Fruit fly (Drosophila melanogaster) whole organism, embryonic: ENCODE data around the gene drm.

ENCODE experiments used
- Antp ChIP-seq: fragments of 200-800 bp; sonication (Bioruptor generic); optimal IDR thresholded peaks from 3 replicates; lab custom pipeline; 2016; ENCODE audit warnings: missing biosample characterization, missing genetic modification characterization
- BEAF-32 ChIP-seq: fragments of 200-800 bp; sonication (Bioruptor generic); optimal IDR thresholded peaks from 3 replicates; lab custom pipeline; 2017; ENCODE audit warnings: missing biosample characterization, missing genetic modification characterization, mild to moderate bottlenecking, moderate library complexity, missing genetic modification reagents
- CG1024 ChIP-seq: fragments of 200-800 bp; sonication (Bioruptor generic); IDR thresholded peaks from 2 replicates; pipeline ENCODE4 v1.3.6; 2022; ENCODE audit warnings: missing biosample characterization, missing genetic modification characterization
- CG10565 ChIP-seq: fragments of 200-800 bp; sonication (Bioruptor generic); optimal IDR thresholded peaks from 3 replicates; lab custom pipeline; 2016; ENCODE audit warnings: missing biosample characterization, mild to moderate bottlenecking, missing genetic modification characterization
- CG11723 ChIP-seq: fragments of 200-800 bp; sonication (Bioruptor generic); optimal IDR thresholded peaks from 2 replicates; lab custom pipeline; 2017; ENCODE audit warnings: missing biosample characterization, mild to moderate bottlenecking, missing genetic modification characterization
- CG12769 ChIP-seq: fragments of 200-800 bp; sonication (Bioruptor generic); optimal IDR thresholded peaks from 2 replicates; lab custom pipeline; 2019; ENCODE audit warnings: missing biosample characterization, mild to moderate bottlenecking, missing genetic modification characterization, moderate library complexity
- CG15479 ChIP-seq: fragments of 200-800 bp; sonication (Bioruptor generic); optimal IDR thresholded peaks from 3 replicates; lab custom pipeline; 2019; ENCODE audit warnings: missing biosample characterization, mild to moderate bottlenecking, missing genetic modification characterization, moderate library complexity
- CG16779 ChIP-seq: fragments of 200-800 bp; sonication (Bioruptor generic); IDR thresholded peaks from 2 replicates; pipeline ENCODE4 v1.3.6; 2022; ENCODE audit warnings: missing biosample characterization, missing genetic modification characterization
- CG1832 ChIP-seq: fragments of 200-800 bp; sonication (Bioruptor generic); optimal IDR thresholded peaks from 2 replicates; lab custom pipeline; 2017; ENCODE audit warnings: missing biosample characterization, mild to moderate bottlenecking, missing genetic modification characterization, inconsistent platforms
- CG2199 ChIP-seq: fragments of 200-800 bp; sonication (Bioruptor generic); IDR thresholded peaks from 3 replicates; pipeline ENCODE4 v1.3.6; 2022; ENCODE audit warnings: missing biosample characterization, missing genetic modification characterization
- CG2202 ChIP-seq: fragments of 200-800 bp; sonication (Bioruptor generic); optimal IDR thresholded peaks from 2 replicates; lab custom pipeline; 2018; ENCODE audit warnings: missing biosample characterization, mild to moderate bottlenecking, missing genetic modification characterization
- CG31388 ChIP-seq: fragments of 200-800 bp; sonication (Bioruptor generic); optimal IDR thresholded peaks from 2 replicates; lab custom pipeline; 2016; ENCODE audit warnings: missing biosample characterization, missing genetic modification characterization
- CG3838 ChIP-seq: fragments of 200-800 bp; sonication (Bioruptor generic); optimal IDR thresholded peaks from 3 replicates; lab custom pipeline; 2016; ENCODE audit warnings: missing biosample characterization, missing genetic modification characterization
- CG6813 ChIP-seq: fragments of 200-800 bp; sonication (Bioruptor generic); optimal IDR thresholded peaks from 2 replicates; lab custom pipeline; 2017; ENCODE audit warnings: missing biosample characterization, missing genetic modification characterization, mild to moderate bottlenecking, moderate library complexity, missing genetic modification reagents
- CG7963 ChIP-seq: fragments of 200-800 bp; sonication (Bioruptor generic); IDR thresholded peaks from 3 replicates; pipeline ENCODE4 v1.3.6; 2022; ENCODE audit warnings: missing biosample characterization, missing genetic modification characterization; ENCODE audit not compliant: partially characterized antibody
- CG8944 ChIP-seq: fragments of 200-800 bp; sonication (Bioruptor generic); optimal IDR thresholded peaks from 3 replicates; lab custom pipeline; 2016; ENCODE audit warnings: missing biosample characterization, missing genetic modification characterization
- CTCF ChIP-seq: fragments of 200-800 bp; sonication (Bioruptor generic); optimal IDR thresholded peaks from 2 replicates; lab custom pipeline; 2017; ENCODE audit warnings: missing biosample characterization, mild to moderate bottlenecking, missing genetic modification characterization, moderate library complexity
- CoRest ChIP-seq: fragments of 200-800 bp; sonication (Bioruptor generic); optimal IDR thresholded peaks from 3 replicates; lab custom pipeline; 2018; ENCODE audit warnings: missing biosample characterization, mild to moderate bottlenecking, missing genetic modification characterization, moderate library complexity
- CrebB ChIP-seq: fragments of 200-800 bp; sonication (Bioruptor generic); optimal IDR thresholded peaks from 3 replicates; lab custom pipeline; 2018; ENCODE audit warnings: missing biosample characterization, mild to moderate bottlenecking, missing genetic modification characterization
- Dad ChIP-seq: fragments of 200-800 bp; sonication (Bioruptor generic); optimal IDR thresholded peaks from 3 replicates; lab custom pipeline; 2016; ENCODE audit warnings: missing biosample characterization, missing genetic modification characterization
- Dip2 ChIP-seq: fragments of 200-800 bp; sonication (Bioruptor generic); IDR thresholded peaks from 2 replicates; pipeline ENCODE4 v1.3.6; 2022; ENCODE audit warnings: missing biosample characterization, missing genetic modification characterization
- Dp ChIP-seq: fragments of 200-800 bp; sonication (Bioruptor generic); optimal IDR thresholded peaks from 2 replicates; lab custom pipeline; 2018; ENCODE audit warnings: missing biosample characterization, mild to moderate bottlenecking, missing genetic modification characterization, moderate library complexity
- Drgx ChIP-seq: fragments of 200-800 bp; sonication (Bioruptor generic); IDR thresholded peaks from 2 replicates; pipeline ENCODE4 v1.3.6; 2022; ENCODE audit warnings: missing biosample characterization, missing genetic modification characterization
- Elba2 ChIP-seq: fragments of 200-800 bp; sonication (Bioruptor generic); optimal IDR thresholded peaks from 3 replicates; lab custom pipeline; 2016; ENCODE audit warnings: missing biosample characterization, missing genetic modification characterization
- H15 ChIP-seq: fragments of 200-800 bp; sonication (Bioruptor generic); IDR thresholded peaks from 3 replicates; pipeline ENCODE4 v1.3.6; 2022; ENCODE audit warnings: missing biosample characterization, missing genetic modification characterization
- MESR4 ChIP-seq: fragments of 200-800 bp; sonication (Bioruptor generic); optimal IDR thresholded peaks from 2 replicates; lab custom pipeline; 2018; ENCODE audit warnings: missing biosample characterization, mild to moderate bottlenecking, missing genetic modification characterization, moderate library complexity
- Neu2 ChIP-seq: fragments of 200-800 bp; sonication (Bioruptor generic); optimal IDR thresholded peaks from 3 replicates; lab custom pipeline; 2016; ENCODE audit warnings: missing biosample characterization, missing genetic modification characterization, borderline replicate concordance
- NfI ChIP-seq: fragments of 200-800 bp; sonication (Bioruptor generic); optimal IDR thresholded peaks from 3 replicates; lab custom pipeline; 2018; ENCODE audit warnings: missing biosample characterization, mild to moderate bottlenecking, missing genetic modification characterization, moderate library complexity
- Six4 ChIP-seq: fragments of 200-800 bp; sonication (Bioruptor generic); optimal IDR thresholded peaks from 2 replicates; lab custom pipeline; 2016; ENCODE audit warnings: missing biosample characterization, missing genetic modification characterization
- TFAM ChIP-seq: fragments of 200-800 bp; sonication (Bioruptor generic); optimal IDR thresholded peaks from 2 replicates; lab custom pipeline; 2017; ENCODE audit warnings: missing biosample characterization, missing genetic modification characterization, inconsistent platforms
- Trl ChIP-seq, 3 experiments: fragments of >200 bp in 2 of 3; fragments of 200-800 bp in 1 of 3; sonication (Bioruptor generic) in 1 of 3; optimal IDR thresholded peaks; 2 replicates in 1 of 3; 3 replicates in 2 of 3; lab custom pipeline; 2016 to 2017; ENCODE audit warnings: missing biosample characterization in 1 of 3, missing genetic modification characterization in 1 of 3
- amos ChIP-seq: fragments of 200-800 bp; sonication (Bioruptor generic); IDR thresholded peaks from 2 replicates; pipeline ENCODE4 v1.3.6; 2022; ENCODE audit warnings: missing biosample characterization, missing genetic modification characterization; ENCODE audit not compliant: partially characterized antibody
- ash1 ChIP-seq: fragments of 200-800 bp; sonication (Bioruptor generic); optimal IDR thresholded peaks from 2 replicates; lab custom pipeline; 2018; ENCODE audit warnings: missing biosample characterization, mild to moderate bottlenecking, missing genetic modification characterization
- cas ChIP-seq: fragments of 200-800 bp; sonication (Bioruptor generic); IDR thresholded peaks from 2 replicates; pipeline ENCODE4 v1.3.6; 2022; ENCODE audit warnings: missing biosample characterization, missing genetic modification characterization
- chm ChIP-seq: fragments of 200-800 bp; sonication (Bioruptor generic); IDR thresholded peaks from 2 replicates; pipeline ENCODE4 v1.3.6; 2022; ENCODE audit warnings: missing biosample characterization, missing genetic modification characterization
- crc ChIP-seq: fragments of 200-800 bp; sonication (Bioruptor generic); optimal IDR thresholded peaks from 2 replicates; lab custom pipeline; 2016; ENCODE audit warnings: missing biosample characterization, missing genetic modification characterization
- danr ChIP-seq: fragments of 200-800 bp; sonication (Bioruptor generic); IDR thresholded peaks from 2 replicates; pipeline ENCODE4 v1.3.6; 2022; ENCODE audit warnings: missing biosample characterization, missing genetic modification characterization
- dm ChIP-seq: fragments of 200-800 bp; sonication (Bioruptor generic); optimal IDR thresholded peaks from 3 replicates; lab custom pipeline; 2016; ENCODE audit warnings: missing biosample characterization, missing genetic modification characterization
- eve ChIP-seq, 2 experiments: fragments of >200 bp; optimal IDR thresholded peaks; 2 replicates each; lab custom pipeline; 2017; ENCODE audit warnings: missing biosample characterization in 2 of 2, missing genetic modification characterization in 2 of 2
- fu2 ChIP-seq: fragments of 200-800 bp; sonication (Bioruptor generic); optimal IDR thresholded peaks from 2 replicates; lab custom pipeline; 2016; ENCODE audit warnings: missing biosample characterization, missing genetic modification characterization
- her ChIP-seq: fragments of 200-800 bp; sonication (Bioruptor generic); optimal IDR thresholded peaks from 2 replicates; lab custom pipeline; 2016; ENCODE audit warnings: missing biosample characterization, missing genetic modification characterization
- hkb ChIP-seq, 2 experiments: fragments of 200-800 bp in 1 of 2; fragments of >200 bp in 1 of 2; sonication (Bioruptor generic) in 1 of 2; IDR thresholded peaks in 1 of 2; optimal IDR thresholded peaks in 1 of 2; 2 replicates each; pipeline versions ENCODE4 v1.3.6 to Lab custom; 2017 to 2022; ENCODE audit warnings: missing biosample characterization in 1 of 2, missing genetic modification characterization in 1 of 2
- jumu ChIP-seq: fragments of 200-800 bp; sonication (Bioruptor generic); optimal IDR thresholded peaks from 3 replicates; lab custom pipeline; 2016; ENCODE audit warnings: missing biosample characterization, missing genetic modification characterization
- nom ChIP-seq: fragments of 200-800 bp; sonication (Bioruptor generic); optimal IDR thresholded peaks from 2 replicates; lab custom pipeline; 2017; ENCODE audit warnings: missing biosample characterization, missing genetic modification characterization, mild to moderate bottlenecking, moderate library complexity, missing genetic modification reagents
- phol ChIP-seq: fragments of 200-800 bp; sonication (Bioruptor generic); optimal IDR thresholded peaks from 3 replicates; lab custom pipeline; 2018; ENCODE audit warnings: missing biosample characterization, mild to moderate bottlenecking, missing genetic modification characterization, moderate library complexity
- row ChIP-seq: fragments of 200-800 bp; sonication (Bioruptor generic); IDR thresholded peaks from 3 replicates; pipeline ENCODE4 v1.3.6; 2022; ENCODE audit warnings: missing biosample characterization, missing genetic modification characterization
- slou ChIP-seq: fragments of 200-800 bp; sonication (Bioruptor generic); optimal IDR thresholded peaks from 3 replicates; lab custom pipeline; 2016; ENCODE audit warnings: missing biosample characterization, missing genetic modification characterization
- ssp ChIP-seq: fragments of 200-800 bp; sonication (Bioruptor generic); IDR thresholded peaks from 2 replicates; pipeline ENCODE4 v1.3.6; 2022; ENCODE audit warnings: missing biosample characterization, missing genetic modification characterization
- stc ChIP-seq: fragments of 200-800 bp; sonication (Bioruptor generic); IDR thresholded peaks from 2 replicates; pipeline ENCODE4 v1.3.6; 2022; ENCODE audit warnings: missing biosample characterization, missing genetic modification characterization
- toy ChIP-seq: fragments of 200-800 bp; sonication (Bioruptor generic); IDR thresholded peaks from 2 replicates; pipeline ENCODE4 v1.3.6; 2022; ENCODE audit warnings: missing biosample characterization, missing genetic modification characterization
- twi ChIP-seq: fragments of 200-800 bp; optimal IDR thresholded peaks from 2 replicates; lab custom pipeline; 2019; ENCODE audit warnings: missing biosample characterization, mild to moderate bottlenecking, missing genetic modification characterization, moderate library complexity
- z ChIP-seq: fragments of 200-800 bp; sonication (Bioruptor generic); IDR thresholded peaks from 3 replicates; pipeline ENCODE4 v1.3.6; 2022; ENCODE audit warnings: missing biosample characterization, missing genetic modification characterization

drm gene

dm6 chr2L:3569892-3570291, 30.8 kb downstream of the drm start (continued):
- TF ChIP-seq danr (GFP tag; lab: Robert Waterston, UW) (no peak), her (GFP tag; lab: Kevin White, UChicago) (no peak), CG3838 (GFP tag; lab: Kevin White, UChicago) (no peak), Dad (GFP tag; lab: Kevin White, UChicago) (no peak), toy (no peak), CG12769 (tag; lab: Kevin White, UChicago) (no peak), CrebB (tag; lab: Kevin White, UChicago) (no peak), CG2199 (GFP tag; lab: Robert Waterston, UW) (no peak), Dp (GFP tag; lab: Kevin White, UChicago) (no peak), jumu (GFP tag; lab: Kevin White, UChicago) (peak; percentile 31), amos (GFP tag; lab: Robert Waterston, UW) (no peak), z (no peak), twi (tag; lab: Kevin White, UChicago) (no peak), CG10565 (no peak), slou (no peak), Neu2 (GFP tag; lab: Kevin White, UChicago) (no peak), ash1 (GFP tag; lab: Kevin White, UChicago) (no peak), H15 (GFP tag; lab: Robert Waterston, UW) (no peak), cas (GFP tag; lab: Robert Waterston, UW) (no peak), CG16779 (no peak), phol (tag; lab: Kevin White, UChicago) (peak; percentile 40), ssp (GFP tag; lab: Robert Waterston, UW) (no peak), CG15479 (GFP tag; lab: Kevin White, UChicago) (no peak), CG31388 (GFP tag; lab: Kevin White, UChicago) (no peak), CoRest (peak; percentile 34), CG1832 (GFP tag; lab: Kevin White, UChicago) (no peak), CG8944 (GFP tag; lab: Kevin White, UChicago) (no peak), MESR4 (GFP tag; lab: Kevin White, UChicago) (no peak), Six4 (no peak), TFAM (no peak), CG11723 (GFP tag; lab: Kevin White, UChicago) (no peak), CG6813 (GFP tag; lab: Kevin White, UChicago) (no peak), eve (GFP tag; optimal IDR thresholded peaks at IDR 0.05; lab: Kevin White, UChicago) (peak in 1 of 2 experiments; percentile 2), Antp (GFP tag; lab: Kevin White, UChicago) (no peak), CTCF (GFP tag; lab: Kevin White, UChicago) (no peak), CG7963 (no peak), hkb (optimal IDR thresholded peaks at IDR 0.05; lab: Kevin White, UChicago) (no peak), hkb (GFP tag; IDR thresholded peaks at IDR 0.05; lab: Robert Waterston, UW) (peak; percentile 49; the same call in 1 of the 2 replicates), CG2202 (tag; lab: Kevin White, UChicago) (no peak), Elba2 (GFP tag; lab: Kevin White, UChicago) (no peak), chm (no peak), Drgx (no peak), dm (GFP tag; lab: Kevin White, UChicago) (no peak), BEAF-32 (GFP tag; lab: Kevin White, UChicago) (no peak), crc (GFP tag; lab: Kevin White, UChicago) (no peak), fu2 (GFP tag; lab: Kevin White, UChicago) (no peak), Trl (optimal IDR thresholded peaks at IDR 0.05; lab: Kevin White, UChicago) (no peak), Trl (GFP tag; optimal IDR thresholded peaks at IDR 0.05; lab: Kevin White, UChicago) (no peak), CG1024 (GFP tag; lab: Robert Waterston, UW) (0 out of 2 replicates have a peak, but pooled peaks have one; percentile 19), NfI (no peak), Dip2 (no peak), row (GFP tag; lab: Robert Waterston, UW) (peak; percentile 56), stc (0 out of 2 replicates have a peak, but pooled peaks have one; percentile 18), nom (no peak)
